Fruit fly (Drosophila melanogaster): ENCODE measurements around the gene CG8004.

The CG8004 gene

DNA sequence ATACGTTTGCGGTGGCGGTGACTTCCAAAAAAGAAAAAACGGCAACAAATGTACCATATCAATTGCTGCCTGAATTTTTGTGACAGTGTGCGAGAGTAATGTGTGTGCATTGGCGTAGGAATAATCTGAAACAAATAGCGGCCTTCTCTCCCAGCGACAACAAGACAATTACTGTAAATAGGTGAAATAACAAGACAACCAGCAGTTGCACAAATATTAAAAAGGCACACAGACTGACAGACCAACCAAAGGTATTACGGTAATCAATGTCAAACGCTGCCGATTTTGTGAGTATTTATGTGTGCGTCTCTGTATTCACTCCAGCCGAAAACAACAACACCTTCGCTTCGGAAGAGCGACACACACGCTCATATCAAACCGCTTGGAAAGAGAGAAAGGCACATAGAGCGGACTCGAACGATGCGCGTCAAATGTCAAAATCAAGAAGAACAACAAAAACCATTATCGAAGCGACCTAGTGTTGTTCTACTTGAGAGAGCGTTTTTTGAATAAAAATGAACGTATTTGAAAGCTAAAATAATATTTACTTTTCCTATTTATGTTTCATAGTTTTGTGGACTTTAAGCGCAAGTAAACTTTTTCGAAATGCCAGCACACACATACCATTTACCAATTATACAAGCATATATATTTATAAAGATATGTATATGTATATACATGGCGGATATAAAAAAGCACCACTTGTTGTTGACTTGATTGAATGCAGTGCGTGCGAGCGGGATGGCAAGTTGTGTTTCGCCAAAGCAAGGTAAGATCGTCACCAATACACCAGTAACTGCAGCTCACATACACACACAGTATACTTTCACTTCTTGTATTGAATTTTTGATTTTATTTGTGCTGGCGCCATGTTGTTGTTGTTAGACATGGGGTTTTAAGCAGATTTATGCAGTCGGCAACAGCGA lies 21.3 kb downstream of the CG8004 start (continued):
- TF ChIP-seq CG2678 (tag; optimal IDR thresholded peaks at IDR 0.05) (peak; percentile 66), CG13123 (GFP tag; optimal IDR thresholded peaks at IDR 0.05) (peak; percentile 76), slp2 (GFP tag; optimal IDR thresholded peaks at IDR 0.05) (no peak), Dbx (GFP tag; IDR thresholded peaks at IDR 0.05) (peak; percentile 45; the same call in 1 of the 3 replicates), Taf1 (GFP tag; IDR thresholded peaks at IDR 0.05) (no peak), CG14860 (GFP tag; IDR thresholded peaks at IDR 0.05; ENCODE audit: partially characterized antibody) (no peak), jumu (GFP tag; optimal IDR thresholded peaks at IDR 0.05) (peak; percentile 37), Awh (GFP tag; IDR thresholded peaks at IDR 0.05) (peak; percentile 82), emc (GFP tag; optimal IDR thresholded peaks at IDR 0.05) (peak; percentile 32), CG34224 (GFP tag; IDR thresholded peaks at IDR 0.05; ENCODE audit: partially characterized antibody) (no peak; the same call in 2 of the 3 replicates), CG6813 (GFP tag; optimal IDR thresholded peaks at IDR 0.05) (peak; percentile 85), CG12659 (GFP tag; optimal IDR thresholded peaks at IDR 0.05) (peak; percentile 60), Aef1 (GFP tag; IDR thresholded peaks at IDR 0.05) (no peak; the same call in 2 of the 3 replicates), chm (GFP tag; IDR thresholded peaks at IDR 0.05) (peak; percentile 84), Hey (tag; optimal IDR thresholded peaks at IDR 0.05) (peak; percentile 25), CG1529 (GFP tag; optimal IDR thresholded peaks at IDR 0.05) (peak; percentile 78), nom (GFP tag; optimal IDR thresholded peaks at IDR 0.05) (no peak), stc (GFP tag; IDR thresholded peaks at IDR 0.05) (peak; percentile 66), CG11695 (GFP tag; IDR thresholded peaks at IDR 0.05) (peak; percentile 80), CG8924 (tag; optimal IDR thresholded peaks at IDR 0.05) (peak; percentile 41), ara (GFP tag; IDR thresholded peaks at IDR 0.05) (peak; percentile 48), CG43689 (GFP tag; IDR thresholded peaks at IDR 0.05) (no peak), CG6689 (GFP tag; IDR thresholded peaks at IDR 0.05) (peak; percentile 23; the same call in 1 of the 2 replicates), Hr39 (optimal IDR thresholded peaks at IDR 0.05) (no peak), CG12299 (tag; optimal IDR thresholded peaks at IDR 0.05) (peak; percentile 37), gem (tag; optimal IDR thresholded peaks at IDR 0.05) (peak; percentile 59), NK7.1 (GFP tag; optimal IDR thresholded peaks at IDR 0.05) (peak; percentile 31), CG7839 (tag; optimal IDR thresholded peaks at IDR 0.05) (peak; percentile 27), Sin3A (optimal IDR thresholded peaks at IDR 0.05) (no peak), gcm (GFP tag; optimal IDR thresholded peaks at IDR 0.05) (peak; percentile 43), Spps (tag; optimal IDR thresholded peaks at IDR 0.05) (peak; percentile 8), pum (GFP tag; optimal IDR thresholded peaks at IDR 0.05) (peak; percentile 53), CrebB (tag; optimal IDR thresholded peaks at IDR 0.05) (peak; percentile 84), CG7372 (GFP tag; IDR thresholded peaks at IDR 0.05) (0 out of 2 replicates have a peak, but pooled peaks have one; percentile 15), sim (GFP tag; IDR thresholded peaks at IDR 0.05) (peak; percentile 66; the same call in 1 of the 2 replicates), lola (GFP tag; optimal IDR thresholded peaks at IDR 0.05) (peak in 1 of 3 experiments; percentile 56), CG7928 (GFP tag; optimal IDR thresholded peaks at IDR 0.05) (no peak), cwo (GFP tag; optimal IDR thresholded peaks at IDR 0.05) (peak; percentile 46), lmd (GFP tag; IDR thresholded peaks at IDR 0.05) (no peak), Tbp (GFP tag; optimal IDR thresholded peaks at IDR 0.05) (no peak), dpn (GFP tag; optimal IDR thresholded peaks at IDR 0.05) (peak; percentile 34 to 68), sc (optimal IDR thresholded peaks at IDR 0.05) (no peak), sc (GFP tag; optimal IDR thresholded peaks at IDR 0.05) (peak; percentile 54), dati (GFP tag; IDR thresholded peaks at IDR 0.05) (no peak), CG9215 (GFP tag; IDR thresholded peaks at IDR 0.05) (no peak), CG31365 (tag; optimal IDR thresholded peaks at IDR 0.05) (peak; percentile 55), CG9797 (GFP tag; optimal IDR thresholded peaks at IDR 0.05) (peak; percentile 34), CG16779 (GFP tag; IDR thresholded peaks at IDR 0.05) (peak; percentile 44; the same call in 1 of the 2 replicates), Atf6 (GFP tag; IDR thresholded peaks at IDR 0.05) (peak; percentile 67)
